Worm (Caenorhabditis elegans) whole organism, mixed stage, embryonic: Measurements from ENCODE around the gene F54B11.11.

ENCODE experiments used
- sem-2 ChIP-seq: fragments of 200-800 bp; sonication (Bioruptor generic); optimal IDR thresholded peaks from 2 replicates; lab custom pipeline; 2018; ENCODE audit warnings: mild to moderate bottlenecking, missing genetic modification characterization, missing compliant biosample characterization
- unc-62 ChIP-seq: fragments of 150-350 bp; optimal IDR thresholded peaks from 2 replicates; lab custom pipeline; 2014; ENCODE audit warnings: missing biosample characterization, missing genetic modification reagents, missing genetic modification characterization

DNA sequence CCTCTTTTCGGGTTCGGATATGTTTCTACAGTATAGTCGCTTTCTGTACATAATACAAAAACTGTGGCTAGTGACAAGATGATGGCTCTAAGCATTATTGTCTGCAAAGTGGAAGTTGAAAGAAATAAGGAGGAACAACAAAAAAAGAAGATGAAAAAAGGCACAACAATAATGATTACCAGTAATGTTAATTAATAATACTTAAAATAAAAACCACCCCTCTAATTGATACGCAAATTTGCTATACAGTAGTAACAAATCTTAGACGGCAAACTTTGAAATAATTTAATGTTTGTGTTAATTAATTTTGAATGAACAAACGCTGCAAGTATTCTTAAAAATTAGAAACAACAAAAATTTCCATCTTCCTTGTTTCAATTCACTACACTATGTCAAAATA, 43.0 kb downstream of the F54B11.11 start, which contains the start of gene Y12A6A.1:
- TF ChIP-seq sem-2 (GFP tag; lab: Kevin White, UChicago) = no peak
- no peak for TF ChIP-seq unc-62 (GFP tag; lab: Kevin White, UChicago)
